Worm (Caenorhabditis elegans) whole organism, L1 larva: ENCODE data around the gene T28C6.7.

Experiments used
- lin-13 ChIP-seq: fragments of 150-350 bp; optimal IDR thresholded peaks from 2 replicates; lab custom pipeline; 2014; ENCODE audit warnings: missing biosample characterization, missing genetic modification reagents, missing genetic modification characterization
- nhr-12 ChIP-seq: sonication (generic microtip); optimal IDR thresholded peaks from 2 replicates; lab custom pipeline; 2017; ENCODE audit warnings: missing biosample characterization, missing genetic modification characterization

- TF ChIP-seq lin-13 (no peak), nhr-12 (tag; lab: Kevin White, UChicago) (no peak)
These were observed 12.4 kb upstream of the T28C6.7 start for ce11 chrIV:8815162-8815561.
